Fruit fly (Drosophila melanogaster): ENCODE measurements around the gene lft.

lft gene

DNA sequence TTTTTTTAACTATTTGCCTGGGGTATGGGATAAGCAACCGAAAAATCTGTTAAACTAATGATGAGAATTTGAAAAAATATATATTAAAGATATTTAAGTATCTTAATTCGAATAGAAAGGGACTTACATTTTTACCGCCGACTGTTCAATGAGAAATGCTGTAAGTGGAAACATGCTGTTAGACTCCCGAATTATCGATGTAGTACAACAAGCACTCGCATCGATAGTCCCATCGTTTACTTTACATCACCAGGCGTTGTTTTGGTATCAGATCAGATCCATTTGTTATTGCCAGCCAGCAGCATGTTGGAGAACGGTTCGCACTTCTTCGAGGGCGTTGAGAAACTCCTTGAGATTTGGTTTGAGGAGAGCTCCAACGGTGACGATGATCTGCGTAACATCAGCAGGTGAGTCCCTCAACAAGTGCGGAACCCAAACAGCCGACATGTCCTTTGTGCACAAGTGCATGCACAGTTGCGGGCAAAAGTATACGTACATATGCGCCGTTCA lies 25.0 kb upstream of the lft start, which contains the start of gene SamDC (continued):
- TF ChIP-seq Hmx (GFP tag; optimal IDR thresholded peaks at IDR 0.05) (no peak), CTCF (GFP tag; optimal IDR thresholded peaks at IDR 0.05) (no peak), al (GFP tag; IDR thresholded peaks at IDR 0.05) (0 out of 2 replicates have a peak, but pooled peaks have one; percentile 21), Atf3 (GFP tag; optimal IDR thresholded peaks at IDR 0.05) (no peak), mam (GFP tag; optimal IDR thresholded peaks at IDR 0.05) (peak; percentile 54), odd (GFP tag; optimal IDR thresholded peaks at IDR 0.05) (no peak), shn (GFP tag; optimal IDR thresholded peaks at IDR 0.05) (no peak), ase (GFP tag; IDR thresholded peaks at IDR 0.05) (no peak), HmgD (GFP tag; optimal IDR thresholded peaks at IDR 0.05) (peak; percentile 27), CG3407 (GFP tag; optimal IDR thresholded peaks at IDR 0.05) (no peak), Med (GFP tag) (peak; percentile 91), CG1233 (GFP tag; optimal IDR thresholded peaks at IDR 0.05) (no peak), CG34422 (GFP tag; IDR thresholded peaks at IDR 0.05) (peak; percentile 72; the same call in 2 of the 3 replicates), Sry-δ (GFP tag; optimal IDR thresholded peaks at IDR 0.05) (peak; percentile 92), gem (tag; optimal IDR thresholded peaks at IDR 0.05) (peak; percentile 76), CG2202 (tag; optimal IDR thresholded peaks at IDR 0.05) (no peak), bcd (GFP tag; optimal IDR thresholded peaks at IDR 0.05) (no peak), CG31441 (GFP tag; IDR thresholded peaks at IDR 0.05) (peak; percentile 49; the same call in 1 of the 2 replicates), bab2 (GFP tag; optimal IDR thresholded peaks at IDR 0.05) (no peak), wek (GFP tag; optimal IDR thresholded peaks at IDR 0.05) (peak; percentile 13), pho (GFP tag; optimal IDR thresholded peaks at IDR 0.05) (peak; percentile 46), fu2 (GFP tag; optimal IDR thresholded peaks at IDR 0.05) (no peak), CG33213 (GFP tag; optimal IDR thresholded peaks at IDR 0.05) (peak; percentile 34), CG14667 (GFP tag; IDR thresholded peaks at IDR 0.05) (no peak), CG7987 (GFP tag; optimal IDR thresholded peaks at IDR 0.05) (peak; percentile 21), E2f2 (GFP tag; IDR thresholded peaks at IDR 0.05) (peak; percentile 42), ems (GFP tag; optimal IDR thresholded peaks at IDR 0.05) (peak; percentile 8), Doc3 (GFP tag; IDR thresholded peaks at IDR 0.05; ENCODE audit: partially characterized antibody) (peak; percentile 68), CG15514 (GFP tag; optimal IDR thresholded peaks at IDR 0.05) (peak; percentile 80), CG10543 (GFP tag; optimal IDR thresholded peaks at IDR 0.05) (no peak), ssp (GFP tag; IDR thresholded peaks at IDR 0.05) (peak; percentile 98), sug (tag; optimal IDR thresholded peaks at IDR 0.05) (peak; percentile 48), org-1 (GFP tag; optimal IDR thresholded peaks at IDR 0.05) (no peak), CG12104 (GFP tag; optimal IDR thresholded peaks at IDR 0.05) (no peak), CG11085 (GFP tag; IDR thresholded peaks at IDR 0.05) (no peak), CG10959 (GFP tag; IDR thresholded peaks at IDR 0.05) (no peak), CG34224 (GFP tag; IDR thresholded peaks at IDR 0.05; ENCODE audit: partially characterized antibody) (peak; percentile 79), wdn (GFP tag; IDR thresholded peaks at IDR 0.05) (no peak), pros (GFP tag; optimal IDR thresholded peaks at IDR 0.05) (peak; percentile 14), Trl (optimal IDR thresholded peaks at IDR 0.05) (no peak), Trl (GFP tag; optimal IDR thresholded peaks at IDR 0.05) (peak; percentile 58), jing (GFP tag; optimal IDR thresholded peaks at IDR 0.05) (no peak), Mad (GFP tag; optimal IDR thresholded peaks at IDR 0.05) (peak; percentile 4), oc (tag; optimal IDR thresholded peaks at IDR 0.05) (no peak), CG6272 (GFP tag; IDR thresholded peaks at IDR 0.05) (no peak), tgo (GFP tag; IDR thresholded peaks at IDR 0.05) (no peak; the same call in 1 of the 3 replicates), rib (GFP tag; IDR thresholded peaks at IDR 0.05) (no peak), dimm (GFP tag; IDR thresholded peaks at IDR 0.05) (no peak), Usf (GFP tag; optimal IDR thresholded peaks at IDR 0.05) (no peak), CG8281 (tag; optimal IDR thresholded peaks at IDR 0.05) (no peak), CG4617 (GFP tag; optimal IDR thresholded peaks at IDR 0.05; ENCODE audit: borderline replicate concordance) (peak; percentile 42), Antp (GFP tag; optimal IDR thresholded peaks at IDR 0.05) (peak; percentile 43), CG5245 (GFP tag; optimal IDR thresholded peaks at IDR 0.05) (peak; percentile 14)

All from whole organism, embryonic.